Worm (Caenorhabditis elegans): ENCODE results near the gene irld-67.

The irld-67 gene

ce11 chrII:2900248-2900647 lies 34.0 kb downstream of the irld-67 start, which contains the start of gene ubc-26:
TSS of gene ubc-26 (minus strand) at chrII:2900348.
- no peak for TF ChIP-seq F23B12.7 (tag; optimal IDR thresholded peaks at IDR 0.05; ENCODE audit: insufficient read depth)
- TF ChIP-seq ceh-100 (GFP tag; IDR thresholded peaks at IDR 0.05): no peak
- no peak for TF ChIP-seq ztf-25 (GFP tag; IDR thresholded peaks at IDR 0.05)
- no peak for TF ChIP-seq ets-4 (GFP tag; optimal IDR thresholded peaks at IDR 0.05)

ce11 chrII:2894295-2894694 lies 40.0 kb downstream of the irld-67 start, which contains the start of gene sqv-2:
TSS of gene sqv-2 (minus strand) at chrII:2894395.
- TF ChIP-seq ceh-40 (GFP tag; IDR thresholded peaks at IDR 0.05) (no peak), mcd-1 (GFP tag; IDR thresholded peaks at IDR 0.05) (no peak), F57C9.4 (tag; optimal IDR thresholded peaks at IDR 0.05) (no peak), hlh-12 (tag; optimal IDR thresholded peaks at IDR 0.05) (no peak), D2030.7 (GFP tag; IDR thresholded peaks at IDR 0.05) (no peak), madf-3 (GFP tag; IDR thresholded peaks at IDR 0.05) (no peak), hmg-20 (GFP tag; IDR thresholded peaks at IDR 0.05) (no peak), let-607 (tag; optimal IDR thresholded peaks at IDR 0.05) (no peak), ets-4 (GFP tag; optimal IDR thresholded peaks at IDR 0.05) (no peak), mes-4 (tag; optimal IDR thresholded peaks at IDR 0.05) (no peak), nhr-90 (tag; optimal IDR thresholded peaks at IDR 0.05) (no peak), gei-17 (GFP tag; optimal IDR thresholded peaks at IDR 0.05) (no peak), ztf-6 (GFP tag; IDR thresholded peaks at IDR 0.05) (no peak), ccch-3 (GFP tag; optimal IDR thresholded peaks at IDR 0.05) (no peak), snpc-4 (GFP tag; optimal IDR thresholded peaks at IDR 0.05) (no peak), snpc-4 (tag; optimal IDR thresholded peaks at IDR 0.05) (no peak), sptf-2 (GFP tag; optimal IDR thresholded peaks at IDR 0.05) (no peak)

- TF ChIP-seq fkh-3 (tag; optimal IDR thresholded peaks at IDR 0.05) (no peak), nfyb-1 (GFP tag; IDR thresholded peaks at IDR 0.05) (peak; percentile 92), lin-54 (GFP tag; optimal IDR thresholded peaks at IDR 0.05) (peak; percentile 81), F33H1.4 (GFP tag; IDR thresholded peaks at IDR 0.05) (peak; percentile 69), sdz-38 (tag; optimal IDR thresholded peaks at IDR 0.05) (no peak), F39B2.1 (GFP tag; IDR thresholded peaks at IDR 0.05) (no peak), hrde-1 (tag; optimal IDR thresholded peaks at IDR 0.05; ENCODE audit: borderline replicate concordance) (no peak), ama-1 (optimal IDR thresholded peaks at IDR 0.05) (no peak), ama-1 (GFP tag; optimal IDR thresholded peaks at IDR 0.05) (no peak), ceh-40 (GFP tag; IDR thresholded peaks at IDR 0.05) (no peak), ZK185.1 (tag; optimal IDR thresholded peaks at IDR 0.05; ENCODE audit: poor library complexity, severe bottlenecking) (no peak), sea-2 (GFP tag; IDR thresholded peaks at IDR 0.05) (no peak), tbp1 (GFP tag; optimal IDR thresholded peaks at IDR 0.05) (peak; percentile 66), ceh-27 (GFP tag; optimal IDR thresholded peaks at IDR 0.05) (peak; percentile 96), F55B11.4 (tag; optimal IDR thresholded peaks at IDR 0.05; ENCODE audit: borderline replicate concordance, insufficient read depth) (no peak), madf-8 (GFP tag; conservative IDR thresholded peaks at IDR 0.05) (peak; percentile 65), hlh-12 (tag; optimal IDR thresholded peaks at IDR 0.05) (no peak), F37B4.10 (GFP tag; IDR thresholded peaks at IDR 0.05) (no peak), zim-3 (tag; optimal IDR thresholded peaks at IDR 0.05) (peak; percentile 60), Y53G8AR.9 (GFP tag; conservative IDR thresholded peaks at IDR 0.05) (peak; percentile 87), B0261.1 (tag; optimal IDR thresholded peaks at IDR 0.05) (peak; percentile 21), unc-130 (GFP tag; optimal IDR thresholded peaks at IDR 0.05) (peak; percentile 80), Y95B8A.8 (GFP tag; IDR thresholded peaks at IDR 0.05) (peak; percentile 77), snpc-1.1 (tag; optimal IDR thresholded peaks at IDR 0.05; ENCODE audit: insufficient read depth) (peak; percentile 17), D2030.7 (GFP tag; IDR thresholded peaks at IDR 0.05) (peak; percentile 90), F10E7.11 (tag; optimal IDR thresholded peaks at IDR 0.05) (no peak), pbrm-1 (GFP tag; IDR thresholded peaks at IDR 0.05) (peak; percentile 92), hlh-26 (GFP tag; conservative IDR thresholded peaks at IDR 0.05) (no peak)
Observed at ce11 chrII:2888957-2889630, 45.2 kb downstream of the irld-67 start, which contains the start of gene pinn-1. TSS of gene pinn-1 (minus strand) at chrII:2889007.

All from whole organism, young adult.